Fruit fly (Drosophila melanogaster) whole organism, embryonic: ENCODE measurements around the gene deltaCOP.

Experiments
- Adf1 ChIP-seq: fragments of 200-800 bp; sonication (Bioruptor generic); IDR thresholded peaks from 2 replicates; pipeline ENCODE4 v1.3.6; 2022; ENCODE audit warnings: missing biosample characterization, missing genetic modification characterization
- BEAF-32 ChIP-seq: fragments of 200-800 bp; sonication (Bioruptor generic); optimal IDR thresholded peaks from 3 replicates; lab custom pipeline; 2017; ENCODE audit warnings: missing biosample characterization, missing genetic modification characterization, mild to moderate bottlenecking, moderate library complexity, missing genetic modification reagents
- CG11560 ChIP-seq: fragments of 200-800 bp; sonication (Bioruptor generic); IDR thresholded peaks from 3 replicates; pipeline ENCODE4 v1.3.6; 2022; ENCODE audit warnings: missing biosample characterization, missing genetic modification characterization
- CG13624 ChIP-seq: fragments of 200-800 bp; sonication (Bioruptor generic); optimal IDR thresholded peaks from 2 replicates; lab custom pipeline; 2016; ENCODE audit warnings: missing biosample characterization, missing genetic modification characterization
- CG13775 ChIP-seq: fragments of 200-800 bp; sonication (Bioruptor generic); optimal IDR thresholded peaks from 3 replicates; lab custom pipeline; 2017; ENCODE audit warnings: missing biosample characterization, mild to moderate bottlenecking, missing genetic modification characterization
- CG14710 ChIP-seq: fragments of 200-800 bp; sonication (Bioruptor generic); optimal IDR thresholded peaks from 3 replicates; lab custom pipeline; 2019; ENCODE audit warnings: missing biosample characterization, mild to moderate bottlenecking, missing genetic modification characterization, moderate library complexity
- CG16813 ChIP-seq: fragments of 200-800 bp; sonication (Bioruptor generic); IDR thresholded peaks from 3 replicates; pipeline ENCODE4 v1.3.6; 2022; ENCODE audit warnings: missing biosample characterization, missing genetic modification characterization; ENCODE audit not compliant: partially characterized antibody
- CG16815 ChIP-seq: fragments of 200-800 bp; sonication (Bioruptor generic); optimal IDR thresholded peaks from 3 replicates; lab custom pipeline; 2017; ENCODE audit warnings: missing biosample characterization, mild to moderate bottlenecking, missing genetic modification characterization
- CG2116 ChIP-seq: fragments of 200-800 bp; sonication (Bioruptor generic); optimal IDR thresholded peaks from 3 replicates; lab custom pipeline; 2018; ENCODE audit warnings: missing biosample characterization, mild to moderate bottlenecking, missing genetic modification characterization
- CG2875 ChIP-seq: fragments of 200-800 bp; sonication (Bioruptor generic); optimal IDR thresholded peaks from 2 replicates; lab custom pipeline; 2017; ENCODE audit warnings: missing biosample characterization, mild to moderate bottlenecking, missing genetic modification characterization, missing genetic modification reagents
- CG32772 ChIP-seq: fragments of 200-800 bp; sonication (Bioruptor generic); IDR thresholded peaks from 2 replicates; pipeline ENCODE4 v1.3.6; 2022; ENCODE audit warnings: missing biosample characterization, missing genetic modification characterization
- CG34376 ChIP-seq: fragments of 200-800 bp; sonication (Bioruptor generic); optimal IDR thresholded peaks from 2 replicates; lab custom pipeline; 2018; ENCODE audit warnings: missing biosample characterization, mild to moderate bottlenecking, missing genetic modification characterization
- CG3726 ChIP-seq: fragments of 200-800 bp; sonication (Bioruptor generic); IDR thresholded peaks from 3 replicates; pipeline ENCODE4, ENCODE4 v1.3.6; 2022; ENCODE audit warnings: missing biosample characterization, missing genetic modification characterization
- CG4617 ChIP-seq: fragments of 200-800 bp; sonication (Bioruptor generic); optimal IDR thresholded peaks from 3 replicates; lab custom pipeline; 2016; ENCODE audit warnings: missing biosample characterization, missing genetic modification characterization, borderline replicate concordance
- CG6791 ChIP-seq: fragments of 200-800 bp; sonication (Bioruptor generic); IDR thresholded peaks from 3 replicates; pipeline ENCODE4 v1.3.6; 2022; ENCODE audit warnings: missing biosample characterization, missing genetic modification characterization; ENCODE audit not compliant: partially characterized antibody
- CG7963 ChIP-seq: fragments of 200-800 bp; sonication (Bioruptor generic); IDR thresholded peaks from 3 replicates; pipeline ENCODE4 v1.3.6; 2022; ENCODE audit warnings: missing biosample characterization, missing genetic modification characterization; ENCODE audit not compliant: partially characterized antibody
- CG9797 ChIP-seq: fragments of 200-800 bp; sonication (Bioruptor generic); optimal IDR thresholded peaks from 3 replicates; lab custom pipeline; 2018; ENCODE audit warnings: missing biosample characterization, mild to moderate bottlenecking, missing genetic modification characterization
- D ChIP-seq, 2 experiments: fragments of 200-800 bp in 1 of 2; fragments of >200 bp in 1 of 2; sonication (Bioruptor generic) in 1 of 2; optimal IDR thresholded peaks; 2 replicates in 1 of 2; 3 replicates in 1 of 2; lab custom pipeline; 2017; ENCODE audit warnings: mild to moderate bottlenecking in 1 of 2, missing biosample characterization in 1 of 2, missing genetic modification characterization in 1 of 2, missing genetic modification reagents in 1 of 2
- Dll ChIP-seq: fragments of 200-800 bp; sonication (Bioruptor generic); IDR thresholded peaks from 4 replicates; pipeline ENCODE4 v1.3.6; 2022; ENCODE audit warnings: missing biosample characterization, missing genetic modification characterization; ENCODE audit not compliant: partially characterized antibody
- Dp ChIP-seq: fragments of 200-800 bp; sonication (Bioruptor generic); optimal IDR thresholded peaks from 2 replicates; lab custom pipeline; 2018; ENCODE audit warnings: missing biosample characterization, mild to moderate bottlenecking, missing genetic modification characterization, moderate library complexity
- Dref ChIP-seq: fragments of 200-800 bp; sonication (Bioruptor generic); IDR thresholded peaks from 2 replicates; pipeline ENCODE4 v1.3.6; 2022; ENCODE audit warnings: missing biosample characterization, missing genetic modification characterization
- E2f2 ChIP-seq: fragments of 200-800 bp; sonication (Bioruptor generic); IDR thresholded peaks from 2 replicates; pipeline ENCODE4 v1.3.6; 2022; ENCODE audit warnings: missing biosample characterization, missing genetic modification characterization
- Ets65A ChIP-seq: fragments of 200-800 bp; sonication (Bioruptor generic); peaks from one replicate; lab custom pipeline; 2016; ENCODE audit warnings: missing biosample characterization, missing genetic modification characterization
- Ets97D ChIP-seq: fragments of 200-800 bp; sonication (Bioruptor generic); optimal IDR thresholded peaks from 3 replicates; lab custom pipeline; 2016; ENCODE audit warnings: missing biosample characterization, missing genetic modification characterization
- MESR4 ChIP-seq: fragments of 200-800 bp; sonication (Bioruptor generic); optimal IDR thresholded peaks from 2 replicates; lab custom pipeline; 2018; ENCODE audit warnings: missing biosample characterization, mild to moderate bottlenecking, missing genetic modification characterization, moderate library complexity
- Med ChIP-seq: fragments of 200-800 bp; sonication (Bioruptor generic); peaks from one replicate; lab custom pipeline; 2016; ENCODE audit warnings: missing biosample characterization, missing genetic modification characterization, mild to moderate bottlenecking, inconsistent platforms, moderate library complexity
- Neu2 ChIP-seq: fragments of 200-800 bp; sonication (Bioruptor generic); optimal IDR thresholded peaks from 3 replicates; lab custom pipeline; 2016; ENCODE audit warnings: missing biosample characterization, missing genetic modification characterization, borderline replicate concordance
- Nf-YC ChIP-seq: fragments of 200-800 bp; optimal IDR thresholded peaks from 3 replicates; lab custom pipeline; 2019; ENCODE audit warnings: missing biosample characterization, mild to moderate bottlenecking, missing genetic modification characterization, moderate library complexity
- Rfx ChIP-seq: fragments of 200-800 bp; sonication (Bioruptor generic); IDR thresholded peaks from 2 replicates; pipeline ENCODE4 v1.3.6; 2022; ENCODE audit warnings: missing biosample characterization, missing genetic modification characterization
- Sin3A ChIP-seq: fragments of >200 bp; optimal IDR thresholded peaks from 2 replicates; lab custom pipeline; 2018
- Sry-δ ChIP-seq: fragments of 200-800 bp; sonication (Bioruptor generic); optimal IDR thresholded peaks from 2 replicates; lab custom pipeline; 2016; ENCODE audit warnings: missing biosample characterization, missing genetic modification characterization
- ash1 ChIP-seq: fragments of 200-800 bp; sonication (Bioruptor generic); optimal IDR thresholded peaks from 2 replicates; lab custom pipeline; 2018; ENCODE audit warnings: missing biosample characterization, mild to moderate bottlenecking, missing genetic modification characterization
- cg ChIP-seq: fragments of 200-800 bp; sonication (Bioruptor generic); optimal IDR thresholded peaks from 3 replicates; lab custom pipeline; 2019; ENCODE audit warnings: missing biosample characterization, mild to moderate bottlenecking, missing genetic modification characterization, moderate library complexity
- chinmo ChIP-seq: fragments of 200-800 bp; sonication (Bioruptor generic); IDR thresholded peaks from 4 replicates; pipeline ENCODE4 v1.3.6; 2022; ENCODE audit warnings: missing biosample characterization, missing genetic modification characterization; ENCODE audit not compliant: partially characterized antibody
- gfzf ChIP-seq: fragments of 200-800 bp; sonication (Bioruptor generic); optimal IDR thresholded peaks from 2 replicates; lab custom pipeline; 2016; ENCODE audit warnings: missing biosample characterization, mild to moderate bottlenecking, missing genetic modification characterization, moderate library complexity
- gsb-n ChIP-seq: fragments of 200-800 bp; sonication (Bioruptor generic); optimal IDR thresholded peaks from 3 replicates; lab custom pipeline; 2018; ENCODE audit warnings: missing biosample characterization, mild to moderate bottlenecking, missing genetic modification characterization
- ham ChIP-seq: fragments of 200-800 bp; sonication (Bioruptor generic); IDR thresholded peaks from 2 replicates; pipeline ENCODE4 v1.3.6; 2022; ENCODE audit warnings: missing biosample characterization, missing genetic modification characterization
- lab ChIP-seq: fragments of 200-800 bp; sonication (Bioruptor generic); optimal IDR thresholded peaks from 3 replicates; lab custom pipeline; 2017; ENCODE audit warnings: missing biosample characterization, missing genetic modification characterization, mild to moderate bottlenecking, moderate library complexity, missing genetic modification reagents
- nerfin-1 ChIP-seq: fragments of 200-800 bp; sonication (Bioruptor generic); optimal IDR thresholded peaks from 3 replicates; lab custom pipeline; 2019; ENCODE audit warnings: missing biosample characterization, mild to moderate bottlenecking, missing genetic modification characterization, moderate library complexity
- nmo ChIP-seq: fragments of 200-800 bp; sonication (Bioruptor generic); optimal IDR thresholded peaks from 2 replicates; lab custom pipeline; 2018; ENCODE audit warnings: missing biosample characterization, mild to moderate bottlenecking, missing genetic modification characterization, moderate library complexity
- schlank ChIP-seq: fragments of 200-800 bp; sonication (Bioruptor generic); optimal IDR thresholded peaks from 2 replicates; lab custom pipeline; 2018; ENCODE audit warnings: missing biosample characterization, mild to moderate bottlenecking, missing genetic modification characterization
- sd ChIP-seq: fragments of 200-800 bp; sonication (Bioruptor generic); optimal IDR thresholded peaks from 3 replicates; lab custom pipeline; 2018; ENCODE audit warnings: missing biosample characterization, mild to moderate bottlenecking, missing genetic modification characterization, moderate library complexity
- sens ChIP-seq: fragments of 200-800 bp; sonication (Bioruptor generic); peaks from one replicate; lab custom pipeline; 2016; ENCODE audit warnings: missing biosample characterization, missing genetic modification characterization
- sqz ChIP-seq: fragments of 200-800 bp; sonication (Bioruptor generic); optimal IDR thresholded peaks from 3 replicates; lab custom pipeline; 2018; ENCODE audit warnings: missing biosample characterization, mild to moderate bottlenecking, missing genetic modification characterization
- stwl ChIP-seq: fragments of 200-800 bp; sonication (Bioruptor generic); optimal IDR thresholded peaks from 3 replicates; lab custom pipeline; 2018; ENCODE audit warnings: missing biosample characterization, mild to moderate bottlenecking, missing genetic modification characterization, moderate library complexity
- sug ChIP-seq: fragments of 200-800 bp; optimal IDR thresholded peaks from 2 replicates; lab custom pipeline; 2019; ENCODE audit warnings: missing biosample characterization, mild to moderate bottlenecking, missing genetic modification characterization, moderate library complexity
- trem ChIP-seq: fragments of 200-800 bp; optimal IDR thresholded peaks from 3 replicates; lab custom pipeline; 2019; ENCODE audit warnings: missing biosample characterization, mild to moderate bottlenecking, missing genetic modification characterization, moderate library complexity
- ttk ChIP-seq: fragments of 200-800 bp; sonication (Bioruptor generic); IDR thresholded peaks from 2 replicates; pipeline ENCODE4 v2.1.2; 2022; ENCODE audit warnings: missing biosample characterization, missing genetic modification characterization
- zen ChIP-seq: fragments of 200-800 bp; sonication (Bioruptor generic); optimal IDR thresholded peaks from 3 replicates; lab custom pipeline; 2018; ENCODE audit warnings: missing biosample characterization, mild to moderate bottlenecking, missing genetic modification characterization, moderate library complexity

The deltaCOP gene

dm6 chrX:1873515-1874126 lies 12.0 kb upstream of the deltaCOP start, which contains the start of the genes Pgam5 and Vps26 (continued):
- TF ChIP-seq sd (tag; lab: Kevin White, UChicago) (peak; percentile 76), sqz (peak; percentile 97), nmo (peak; percentile 47), Dp (GFP tag; lab: Kevin White, UChicago) (peak; percentile 21), CG2875 (GFP tag; lab: Kevin White, UChicago) (no peak), chinmo (no peak), schlank (tag; lab: Kevin White, UChicago) (no peak), CG2116 (GFP tag; lab: Kevin White, UChicago) (peak; percentile 30), Neu2 (GFP tag; lab: Kevin White, UChicago) (no peak), CG13624 (GFP tag; lab: Kevin White, UChicago) (peak; percentile 21), trem (tag; lab: Kevin White, UChicago) (peak; percentile 60), nerfin-1 (peak; percentile 91), Sry-δ (peak; percentile 38), CG32772 (GFP tag; lab: Robert Waterston, UW) (0 out of 2 replicates have a peak, but pooled peaks have one; percentile 28), Ets97D (peak; percentile 49), ash1 (GFP tag; lab: Kevin White, UChicago) (no peak), E2f2 (GFP tag; lab: Robert Waterston, UW) (peak; percentile 19; the same call in 1 of the 2 replicates), sens (GFP tag; lab: Kevin White, UChicago) (peak; percentile 49), Nf-YC (tag; lab: Kevin White, UChicago) (peak; percentile 12), CG16815 (no peak), CG4617 (GFP tag; lab: Kevin White, UChicago) (peak; percentile 48), Sin3A (peak; percentile 51), Dll (GFP tag; lab: Robert Waterston, UW) (0 out of 4 replicates have a peak, but pooled peaks have one; percentile 21), gfzf (peak; percentile 67), CG13775 (no peak), Med (GFP tag; lab: Kevin White, UChicago) (peak; percentile 73), stwl (tag; lab: Kevin White, UChicago) (peak; percentile 23), MESR4 (peak; percentile 76), gsb-n (tag; lab: Kevin White, UChicago) (peak; percentile 71), CG3726 (no peak), zen (peak; percentile 26), CG14710 (tag; lab: Kevin White, UChicago) (peak; percentile 52), Adf1 (no peak)

dm6 chrX:1868586-1869111 lies 7.1 kb upstream of the deltaCOP start, which contains the start of the genes CG14803 and Pex5:
CG14803 (plus strand) TSS chrX:1868870.
Pex5 (minus strand) TSS chrX:1869061.
- TF ChIP-seq CG34376 (GFP tag; lab: Kevin White, UChicago) (peak; percentile 62), Sry-δ (peak; percentile 43), CG16813 (GFP tag; lab: Robert Waterston, UW) (peak; percentile 65), ttk (no peak), CG11560 (tag; lab: Robert Waterston, UW) (no peak), ham (no peak), BEAF-32 (GFP tag; lab: Kevin White, UChicago) (peak; percentile 62), CG9797 (peak; percentile 3), CG7963 (GFP tag; lab: Robert Waterston, UW) (peak; percentile 67; the same call in 1 of the 3 replicates), lab (no peak), D (optimal IDR thresholded peaks at IDR 0.05; lab: Kevin White, UChicago) (no peak), D (GFP tag; optimal IDR thresholded peaks at IDR 0.05; lab: Kevin White, UChicago) (no peak), Ets65A (GFP tag; lab: Kevin White, UChicago) (peak; percentile 43), Nf-YC (tag; lab: Kevin White, UChicago) (peak; percentile 52), CG6791 (GFP tag; lab: Robert Waterston, UW) (peak; percentile 63), cg (GFP tag; lab: Kevin White, UChicago) (no peak), Dref (GFP tag; lab: Robert Waterston, UW) (peak; percentile 77), sug (tag; lab: Kevin White, UChicago) (peak; percentile 9), Rfx (GFP tag; lab: Robert Waterston, UW) (peak; percentile 37; the same call in 1 of the 2 replicates)
